Worm (Caenorhabditis elegans) whole organism, L3 larva: ENCODE data around the gene nhr-68.

Experiments used
- aly-2 ChIP-seq: fragments of 150-350 bp; optimal IDR thresholded peaks from 2 replicates; lab custom pipeline; 2014; ENCODE audit warnings: missing biosample characterization, missing genetic modification characterization
- ama-1 ChIP-seq: fragments of 150-350 bp; optimal IDR thresholded peaks from 2 replicates; lab custom pipeline; 2018
- daf-12 ChIP-seq: fragments of 150-350 bp; optimal IDR thresholded peaks from 2 replicates; lab custom pipeline; 2014; ENCODE audit warnings: missing biosample characterization, missing genetic modification reagents, missing genetic modification characterization
- egl-27 ChIP-seq: sonication (generic microtip); optimal IDR thresholded peaks from 4 replicates; lab custom pipeline; 2017; ENCODE audit warnings: missing biosample characterization, missing genetic modification reagents, missing genetic modification characterization
- elt-2 ChIP-seq: sonication (generic microtip); optimal IDR thresholded peaks from 2 replicates; lab custom pipeline; 2016; ENCODE audit warnings: missing genetic modification reagents, mild to moderate bottlenecking, missing genetic modification characterization, missing compliant biosample characterization
- elt-3 ChIP-seq, 3 experiments: fragments of 150-350 bp in 1 of 3; sonication (generic microtip) in 2 of 3; optimal IDR thresholded peaks; 2 replicates in 2 of 3; 4 replicates in 1 of 3; lab custom pipeline; 2014 to 2017; ENCODE audit warnings: missing biosample characterization in 3 of 3, missing genetic modification characterization in 3 of 3
- lsy-12 ChIP-seq: sonication (generic microtip); optimal IDR thresholded peaks from 2 replicates; lab custom pipeline; 2016; ENCODE audit warnings: mild to moderate bottlenecking, missing genetic modification characterization, missing compliant biosample characterization
- nhr-12 ChIP-seq: fragments of 150-350 bp; optimal IDR thresholded peaks from 2 replicates; lab custom pipeline; 2014; ENCODE audit warnings: missing biosample characterization, missing genetic modification characterization
- nhr-237 ChIP-seq: fragments of 150-350 bp; optimal IDR thresholded peaks from 2 replicates; lab custom pipeline; 2014; ENCODE audit warnings: missing biosample characterization, missing genetic modification characterization
- nhr-77 ChIP-seq: fragments of 150-350 bp; optimal IDR thresholded peaks from 2 replicates; lab custom pipeline; 2014; ENCODE audit warnings: missing biosample characterization, missing genetic modification characterization
- sea-2 ChIP-seq: fragments of 150-350 bp; sonication (generic microtip); optimal IDR thresholded peaks from 4 replicates; lab custom pipeline; 2014; ENCODE audit warnings: missing biosample characterization, missing genetic modification reagents, missing genetic modification characterization
- unc-62 ChIP-seq: fragments of 150-350 bp; sonication (generic microtip); optimal IDR thresholded peaks from 4 replicates; lab custom pipeline; 2014; ENCODE audit warnings: missing biosample characterization, missing genetic modification reagents, missing genetic modification characterization
- ztf-11 ChIP-seq: fragments of 150-350 bp; optimal IDR thresholded peaks from 2 replicates; lab custom pipeline; 2014; ENCODE audit warnings: missing biosample characterization, missing genetic modification characterization
- ztf-4 ChIP-seq: fragments of 150-350 bp; optimal IDR thresholded peaks from 2 replicates; lab custom pipeline; 2014; ENCODE audit warnings: missing biosample characterization, missing genetic modification characterization

ce11 chrV:11598807-11599206 is 25.6 kb downstream of the nhr-68 start, which contains the start of gene srx-84:
- TF ChIP-seq unc-62 (no peak), lsy-12 (tag; lab: Kevin White, UChicago) (no peak), ztf-11 (tag; lab: Kevin White, UChicago) (no peak), egl-27 (no peak), nhr-12 (tag; lab: Kevin White, UChicago) (no peak), aly-2 (tag; lab: Kevin White, UChicago) (no peak), ama-1 (lab: Kevin White, UChicago) (no peak), sea-2 (no peak), nhr-77 (tag; lab: Kevin White, UChicago) (no peak), elt-3 (tag; optimal IDR thresholded peaks at IDR 0.05; lab: Kevin White, UChicago) (no peak), elt-2 (tag; lab: Kevin White, UChicago) (no peak), ztf-4 (tag; lab: Kevin White, UChicago) (no peak), daf-12 (no peak), nhr-237 (tag; lab: Kevin White, UChicago) (no peak)
